Worm (Caenorhabditis elegans): ENCODE results near the gene tig-2.
A peak's percentile ranks its signal among the peaks of the same experiment; 100 is the strongest.

Gene tig-2

ce11 chrV:4737727-4738126 is 7.8 kb upstream of the tig-2 start, which contains the start of gene F39G3.2:
F39G3.2 (plus strand) TSS chrV:4737831.
- TF ChIP-seq egl-27 (tag; optimal IDR thresholded peaks at IDR 0.05) = no peak
- TF ChIP-seq fos-1 (tag; optimal IDR thresholded peaks at IDR 0.05) = peak; percentile 96
- no peak for TF ChIP-seq nhr-10 (tag; optimal IDR thresholded peaks at IDR 0.05)
- TF ChIP-seq elt-3 (tag; optimal IDR thresholded peaks at IDR 0.05) = no peak
- TF ChIP-seq zag-1 (tag; optimal IDR thresholded peaks at IDR 0.05) = no peak
- no peak for TF ChIP-seq unc-39 (tag; optimal IDR thresholded peaks at IDR 0.05)
- TF ChIP-seq mbf-1 (tag; optimal IDR thresholded peaks at IDR 0.05) = no peak
- TF ChIP-seq ama-1 (optimal IDR thresholded peaks at IDR 0.05) = no peak
- TF ChIP-seq ztf-1 (GFP tag; conservative IDR thresholded peaks at IDR 0.05) = no peak

- TF ChIP-seq nhr-11 (tag; optimal IDR thresholded peaks at IDR 0.05) (no peak), R02D3.7 (tag; optimal IDR thresholded peaks at IDR 0.05) (no peak), sma-9 (GFP tag; optimal IDR thresholded peaks at IDR 0.05) (no peak), sma-9 (tag; optimal IDR thresholded peaks at IDR 0.05) (no peak), ztf-4 (tag; optimal IDR thresholded peaks at IDR 0.05) (no peak), snpc-4 (tag; optimal IDR thresholded peaks at IDR 0.05) (no peak), nhr-21 (tag; optimal IDR thresholded peaks at IDR 0.05) (no peak), nhr-6 (tag; optimal IDR thresholded peaks at IDR 0.05) (no peak), nhr-129 (tag; optimal IDR thresholded peaks at IDR 0.05) (no peak), elt-1 (tag; optimal IDR thresholded peaks at IDR 0.05) (no peak), nhr-77 (tag; optimal IDR thresholded peaks at IDR 0.05) (no peak), ama-1 (optimal IDR thresholded peaks at IDR 0.05) (no peak)
These were observed 4.6 kb upstream of the tig-2 start for ce11 chrV:4734608-4735007.

DNA sequence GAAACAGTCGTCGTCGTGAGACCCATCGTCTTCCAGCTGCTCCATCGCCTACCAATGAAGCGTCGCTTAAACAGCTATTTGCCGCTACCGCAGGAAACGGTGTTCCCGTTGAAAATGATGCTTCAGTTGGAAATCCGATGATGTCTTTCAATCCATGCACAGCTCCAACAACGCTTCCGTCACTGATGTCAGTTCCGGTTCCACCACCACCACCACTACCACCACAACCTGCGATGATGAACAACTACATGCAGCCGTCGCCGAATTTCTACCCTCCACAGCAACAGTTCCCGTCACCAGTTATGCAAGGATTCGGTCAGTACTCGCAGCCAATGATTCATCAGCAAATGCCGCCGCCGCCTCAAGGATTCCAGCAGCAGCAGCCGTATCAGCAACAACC is 4.0 kb upstream of the tig-2 start:
- TF ChIP-seq unc-55 (GFP tag; optimal IDR thresholded peaks at IDR 0.05) = no peak
- TF ChIP-seq nhr-25 (tag; optimal IDR thresholded peaks at IDR 0.05) = no peak
- TF ChIP-seq R02D3.7 (tag; optimal IDR thresholded peaks at IDR 0.05) = no peak
- TF ChIP-seq alr-1 (tag; optimal IDR thresholded peaks at IDR 0.05) = no peak
- TF ChIP-seq skn-1 (tag; optimal IDR thresholded peaks at IDR 0.05) = no peak

- no peak for TF ChIP-seq lin-39 (tag; optimal IDR thresholded peaks at IDR 0.05)
- TF ChIP-seq lsy-2 (tag; optimal IDR thresholded peaks at IDR 0.05) = peak in 1 of 2 experiments; percentile 67
- TF ChIP-seq sma-3 (GFP tag; optimal IDR thresholded peaks at IDR 0.05) = peak; percentile 40
- no peak for TF ChIP-seq nhr-237 (tag; optimal IDR thresholded peaks at IDR 0.05)
- no peak for TF ChIP-seq R02D3.7 (tag; optimal IDR thresholded peaks at IDR 0.05)
- peak; percentile 6 for TF ChIP-seq nhr-21 (tag; optimal IDR thresholded peaks at IDR 0.05)
- TF ChIP-seq mbf-1 (tag; optimal IDR thresholded peaks at IDR 0.05) = no peak
- TF ChIP-seq blmp-1 (tag; optimal IDR thresholded peaks at IDR 0.05; ENCODE audit: insufficient read depth) = no peak
- no peak for TF ChIP-seq ztf-1 (GFP tag; conservative IDR thresholded peaks at IDR 0.05)
- no peak for TF ChIP-seq zag-1 (tag; optimal IDR thresholded peaks at IDR 0.05)
- TF ChIP-seq nhr-77 (tag; optimal IDR thresholded peaks at IDR 0.05) = no peak
- peak; percentile 48 for TF ChIP-seq sem-4 (tag; optimal IDR thresholded peaks at IDR 0.05)
- TF ChIP-seq ceh-16 (tag; optimal IDR thresholded peaks at IDR 0.05) = no peak
- no peak for TF ChIP-seq nhr-10 (tag; optimal IDR thresholded peaks at IDR 0.05)
- peak; percentile 59 for TF ChIP-seq lin-13 (GFP tag; optimal IDR thresholded peaks at IDR 0.05)
- TF ChIP-seq ceh-82 (tag; optimal IDR thresholded peaks at IDR 0.05) = no peak
- peak; percentile 54 for TF ChIP-seq nhr-25 (tag; optimal IDR thresholded peaks at IDR 0.05)
- TF ChIP-seq elt-1 (tag; optimal IDR thresholded peaks at IDR 0.05) = no peak
- TF ChIP-seq aly-2 (tag; optimal IDR thresholded peaks at IDR 0.05) = no peak
- TF ChIP-seq Y55F3AM.14 (GFP tag; optimal IDR thresholded peaks at IDR 0.05) = no peak
- no peak for TF ChIP-seq egl-27 (tag; optimal IDR thresholded peaks at IDR 0.05)
- peak; percentile 3 for TF ChIP-seq ama-1 (optimal IDR thresholded peaks at IDR 0.05)
- no peak for TF ChIP-seq alr-1 (tag; optimal IDR thresholded peaks at IDR 0.05)
- no peak for TF ChIP-seq snpc-4 (tag; optimal IDR thresholded peaks at IDR 0.05)
- TF ChIP-seq nhr-23 (tag; optimal IDR thresholded peaks at IDR 0.05) = no peak
- TF ChIP-seq ZK546.5 (tag; optimal IDR thresholded peaks at IDR 0.05) = no peak
- peak; percentile 42 for TF ChIP-seq crh-2 (tag; optimal IDR thresholded peaks at IDR 0.05)
- TF ChIP-seq C34F6.9 (tag; optimal IDR thresholded peaks at IDR 0.05) = peak; percentile 60
- TF ChIP-seq fos-1 (tag; optimal IDR thresholded peaks at IDR 0.05) = peak; percentile 30
- no peak for TF ChIP-seq peb-1 (tag; optimal IDR thresholded peaks at IDR 0.05)
- no peak for TF ChIP-seq unc-39 (tag; optimal IDR thresholded peaks at IDR 0.05)
- no peak for TF ChIP-seq nhr-6 (tag; optimal IDR thresholded peaks at IDR 0.05)
- TF ChIP-seq nhr-12 (tag; optimal IDR thresholded peaks at IDR 0.05) = no peak
- peak; percentile 73 for TF ChIP-seq unc-55 (GFP tag; optimal IDR thresholded peaks at IDR 0.05)
- TF ChIP-seq ztf-4 (tag; optimal IDR thresholded peaks at IDR 0.05) = no peak
- no peak for TF ChIP-seq unc-62 (GFP tag; optimal IDR thresholded peaks at IDR 0.05)
- TF ChIP-seq mab-5 (tag; optimal IDR thresholded peaks at IDR 0.05) = peak; percentile 71
- TF ChIP-seq sma-9 (GFP tag; optimal IDR thresholded peaks at IDR 0.05) = peak; percentile 51
- no peak for TF ChIP-seq sma-9 (tag; optimal IDR thresholded peaks at IDR 0.05)
- peak; percentile 38 for TF ChIP-seq nhr-129 (tag; optimal IDR thresholded peaks at IDR 0.05)
- TF ChIP-seq gmeb-1 (tag; optimal IDR thresholded peaks at IDR 0.05) = peak; percentile 69
- no peak for TF ChIP-seq dmd-4 (tag; optimal IDR thresholded peaks at IDR 0.05)
These were observed 1.4 kb upstream of the tig-2 start, which contains the start of gene F39G3.3 for ce11 chrV:4731154-4731961. F39G3.3 (plus strand) TSS chrV:4731911.
